Fruit fly (Drosophila melanogaster): ENCODE data around the gene pns.

The pns gene

DNA sequence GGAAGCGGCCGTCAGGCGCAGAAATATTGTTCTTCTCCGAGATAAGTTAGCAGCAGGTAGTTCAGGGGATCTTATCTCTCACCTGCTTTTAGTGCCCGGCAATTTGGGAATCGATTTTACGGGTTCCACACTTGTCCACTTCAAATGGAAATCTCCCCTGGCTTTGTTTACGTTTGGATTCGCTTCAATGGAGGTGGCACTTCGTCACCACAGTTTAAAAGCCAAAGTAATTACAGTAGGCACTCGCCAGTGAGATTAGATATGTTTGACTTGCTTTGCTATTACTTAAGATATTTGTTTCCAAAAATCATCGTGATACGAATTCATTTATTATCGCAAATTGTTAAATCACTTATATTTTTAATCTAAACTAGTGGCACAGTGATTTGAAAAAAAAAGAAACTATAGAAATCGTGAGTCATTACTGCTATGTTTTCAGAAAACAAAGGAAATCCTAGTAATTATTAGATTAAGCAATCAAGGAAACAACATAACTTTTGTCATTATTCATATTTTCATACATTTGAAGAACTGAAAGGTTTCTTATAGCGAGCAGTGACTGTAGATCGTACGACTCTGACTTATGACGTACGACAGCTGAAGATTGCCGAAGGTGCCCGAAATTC, 11.5 kb downstream of the pns start (continued):
- TF ChIP-seq lola (GFP tag; optimal IDR thresholded peaks at IDR 0.05) (peak in 1 of 3 experiments; percentile 34), BEAF-32 (GFP tag; optimal IDR thresholded peaks at IDR 0.05) (no peak), B-H1 (GFP tag; IDR thresholded peaks at IDR 0.05) (no peak), CG15696 (tag; optimal IDR thresholded peaks at IDR 0.05) (peak; percentile 23), gcm (GFP tag; optimal IDR thresholded peaks at IDR 0.05) (peak; percentile 34), nau (GFP tag; optimal IDR thresholded peaks at IDR 0.05) (no peak), CG18619 (GFP tag; optimal IDR thresholded peaks at IDR 0.05) (peak; percentile 63), CG15269 (tag; optimal IDR thresholded peaks at IDR 0.05) (peak; percentile 83), Sox102F (GFP tag; optimal IDR thresholded peaks at IDR 0.05) (peak; percentile 56), nerfin-2 (GFP tag; IDR thresholded peaks at IDR 0.05; ENCODE audit: partially characterized antibody) (no peak), CG4424 (GFP tag; optimal IDR thresholded peaks at IDR 0.05) (peak; percentile 59), Hr39 (optimal IDR thresholded peaks at IDR 0.05) (no peak), Mad (GFP tag; optimal IDR thresholded peaks at IDR 0.05) (no peak), HLHmδ (GFP tag; optimal IDR thresholded peaks at IDR 0.05) (no peak), row (GFP tag; IDR thresholded peaks at IDR 0.05) (peak; percentile 78), dysf (GFP tag; IDR thresholded peaks at IDR 0.05) (peak; percentile 73), CG11085 (GFP tag; IDR thresholded peaks at IDR 0.05) (0 out of 2 replicates have a peak, but pooled peaks have one; percentile 9), CG10274 (GFP tag; optimal IDR thresholded peaks at IDR 0.05) (peak; percentile 38), usp (GFP tag; optimal IDR thresholded peaks at IDR 0.05) (no peak), CG18476 (GFP tag; optimal IDR thresholded peaks at IDR 0.05) (peak; percentile 31), exex (tag; optimal IDR thresholded peaks at IDR 0.05) (peak; percentile 98), CG12299 (tag; optimal IDR thresholded peaks at IDR 0.05) (peak; percentile 12), Fer2 (tag; optimal IDR thresholded peaks at IDR 0.05) (peak; percentile 25), CG9817 (tag; optimal IDR thresholded peaks at IDR 0.05) (peak; percentile 69), CG15011 (GFP tag; optimal IDR thresholded peaks at IDR 0.05) (peak; percentile 65), Fer3 (tag; optimal IDR thresholded peaks at IDR 0.05) (peak; percentile 65), Bteb2 (GFP tag; optimal IDR thresholded peaks at IDR 0.05) (peak; percentile 63), CG7357 (GFP tag; IDR thresholded peaks at IDR 0.05) (no peak), esg (GFP tag; conservative IDR thresholded peaks at IDR 0.05) (peak; percentile 30; the same call in 1 of the 2 replicates), Nf-YC (tag; optimal IDR thresholded peaks at IDR 0.05) (peak; percentile 52), CG2129 (GFP tag; IDR thresholded peaks at IDR 0.05; ENCODE audit: partially characterized antibody) (no peak), CG13296 (GFP tag; optimal IDR thresholded peaks at IDR 0.05) (peak; percentile 74), CG10979 (tag; optimal IDR thresholded peaks at IDR 0.05) (peak; percentile 26), CG1603 (tag; optimal IDR thresholded peaks at IDR 0.05) (no peak), Meics (GFP tag; optimal IDR thresholded peaks at IDR 0.05) (peak; percentile 79), gce (GFP tag; IDR thresholded peaks at IDR 0.05) (no peak; the same call in 2 of the 3 replicates), fd3F (GFP tag; optimal IDR thresholded peaks at IDR 0.05) (peak; percentile 48), CG9609 (GFP tag; optimal IDR thresholded peaks at IDR 0.05) (peak; percentile 15), CG7786 (GFP tag; optimal IDR thresholded peaks at IDR 0.05) (peak; percentile 57), CG10321 (GFP tag; IDR thresholded peaks at IDR 0.05) (no peak), Atf6 (GFP tag; IDR thresholded peaks at IDR 0.05) (peak; percentile 46; the same call in 1 of the 2 replicates), seq (GFP tag; IDR thresholded peaks at IDR 0.05) (no peak; the same call in 1 of the 2 replicates), bsh (GFP tag; optimal IDR thresholded peaks at IDR 0.05) (peak in 1 of 2 experiments; percentile 21), CG2202 (tag; optimal IDR thresholded peaks at IDR 0.05) (no peak), chinmo (GFP tag; IDR thresholded peaks at IDR 0.05; ENCODE audit: partially characterized antibody) (0 out of 4 replicates have a peak, but pooled peaks have one; percentile 45), trh (GFP tag; optimal IDR thresholded peaks at IDR 0.05) (peak; percentile 22), Abd-B (GFP tag; optimal IDR thresholded peaks at IDR 0.05) (peak; percentile 2), CG7928 (GFP tag; optimal IDR thresholded peaks at IDR 0.05) (peak; percentile 18)

Measured in whole organism, embryonic.